Worm (Caenorhabditis elegans) whole organism, L4 larva: ENCODE results near the gene F13B6.2.
A peak's percentile ranks its signal among the peaks of the same experiment; 100 is the strongest.

ENCODE experiments used
- D1046.2 ChIP-seq: fragments of 200-800 bp; sonication (Bioruptor generic); IDR thresholded peaks from 2 replicates; pipeline ENCODE4 v1.3.6; 2022; ENCODE audit warnings: missing genetic modification characterization, missing compliant biosample characterization
- F10B5.3 ChIP-seq: sonication (generic microtip); optimal IDR thresholded peaks from 2 replicates; lab custom pipeline; 2016; ENCODE audit warnings: mild to moderate bottlenecking, missing genetic modification characterization, missing compliant biosample characterization
- F26F4.8 ChIP-seq: fragments of 200-800 bp; sonication (Bioruptor generic); conservative IDR thresholded peaks from 2 replicates; pipeline ENCODE4 v1.3.6; 2022; ENCODE audit warnings: missing genetic modification characterization, missing compliant biosample characterization
- F49E8.2 ChIP-seq: sonication (generic microtip); optimal IDR thresholded peaks from 2 replicates; lab custom pipeline; 2016; ENCODE audit warnings: missing compliant biosample characterization, mild to moderate bottlenecking, missing genetic modification characterization, borderline replicate concordance
- R02D3.7 ChIP-seq: fragments of 150-350 bp; sonication (generic microtip); optimal IDR thresholded peaks from 3 replicates; lab custom pipeline; 2014; ENCODE audit warnings: missing biosample characterization, missing genetic modification characterization
- T20F7.1 ChIP-seq: fragments of 200-800 bp; sonication (Bioruptor generic); optimal IDR thresholded peaks from 2 replicates; lab custom pipeline; 2018; ENCODE audit warnings: mild to moderate bottlenecking, missing genetic modification characterization, missing compliant biosample characterization
- T26A8.4 ChIP-seq: fragments of 200-800 bp; sonication (Bioruptor generic); IDR thresholded peaks from 2 replicates; pipeline ENCODE4 v1.3.6; 2022; ENCODE audit warnings: missing genetic modification characterization, missing compliant biosample characterization
- Y5F2A.4 ChIP-seq: fragments of 200-800 bp; sonication (Bioruptor generic); optimal IDR thresholded peaks from 2 replicates; lab custom pipeline; 2018; ENCODE audit warnings: mild to moderate bottlenecking, missing genetic modification characterization, missing compliant biosample characterization
- ZK337.2 ChIP-seq: fragments of 200-800 bp; sonication (Bioruptor generic); IDR thresholded peaks from 2 replicates; pipeline ENCODE4 v1.3.6; 2022; ENCODE audit warnings: missing genetic modification reagents, missing genetic modification characterization, missing compliant biosample characterization
- aha-1 ChIP-seq: fragments of 150-350 bp; peaks from one replicate; lab custom pipeline; 2014; ENCODE audit warnings: missing biosample characterization, missing genetic modification characterization
- arid-1 ChIP-seq: fragments of 200-800 bp; sonication (Bioruptor generic); conservative IDR thresholded peaks from 2 replicates; pipeline ENCODE4 v1.3.6; 2022; ENCODE audit warnings: missing genetic modification reagents, missing genetic modification characterization, missing compliant biosample characterization
- ceh-82 ChIP-seq: sonication (generic microtip); optimal IDR thresholded peaks from 2 replicates; lab custom pipeline; 2017; ENCODE audit warnings: missing biosample characterization, missing genetic modification characterization
- daf-16 ChIP-seq, 3 experiments: sonication (generic microtip); optimal IDR thresholded peaks; 2 replicates each; lab custom pipeline; 2016 to 2017; ENCODE audit warnings: missing genetic modification characterization in 3 of 3, missing genetic modification reagents in 3 of 3, mild to moderate bottlenecking in 2 of 3, missing compliant biosample characterization in 2 of 3, missing biosample characterization in 1 of 3, moderate library complexity in 1 of 3
- dpl-1 ChIP-seq: fragments of 150-350 bp; optimal IDR thresholded peaks from 2 replicates; lab custom pipeline; 2014; ENCODE audit warnings: missing biosample characterization, missing genetic modification reagents, missing genetic modification characterization
- duxl-1 ChIP-seq: sonication (generic microtip); optimal IDR thresholded peaks from 2 replicates; lab custom pipeline; 2016; ENCODE audit warnings: mild to moderate bottlenecking, missing genetic modification characterization, moderate library complexity, missing compliant biosample characterization; ENCODE audit not compliant: poor library complexity
- dve-1 ChIP-seq: sonication (generic microtip); optimal IDR thresholded peaks from 2 replicates; lab custom pipeline; 2017; ENCODE audit warnings: antibody characterized with exemption, mild to moderate bottlenecking, missing genetic modification characterization, missing compliant biosample characterization; ENCODE audit not compliant: insufficient read depth
- fos-1 ChIP-seq: fragments of 150-350 bp; optimal IDR thresholded peaks from 2 replicates; lab custom pipeline; 2014; ENCODE audit warnings: missing biosample characterization, missing genetic modification characterization
- hif-1 ChIP-seq, 2 experiments: sonication (generic microtip); optimal IDR thresholded peaks; 2 replicates each; lab custom pipeline; 2016 to 2017; ENCODE audit warnings: missing compliant biosample characterization in 2 of 2, missing genetic modification characterization in 2 of 2, missing genetic modification reagents in 2 of 2, missing genotype in 2 of 2, mild to moderate bottlenecking in 1 of 2
- hlh-30 ChIP-seq: sonication (generic microtip); optimal IDR thresholded peaks from 2 replicates; lab custom pipeline; 2017; ENCODE audit warnings: antibody characterized with exemption, mild to moderate bottlenecking, missing genetic modification characterization, missing compliant biosample characterization; ENCODE audit not compliant: insufficient read depth
- hmg-1.1 ChIP-seq: fragments of 200-800 bp; sonication (Bioruptor generic); IDR thresholded peaks from 2 replicates; pipeline ENCODE4 v1.3.6; 2022; ENCODE audit warnings: missing genetic modification reagents, missing genetic modification characterization, missing compliant biosample characterization
- lim-7 ChIP-seq: fragments of 200-800 bp; sonication (Bioruptor generic); IDR thresholded peaks from 2 replicates; pipeline ENCODE4 v1.3.6; 2022; ENCODE audit warnings: missing genetic modification characterization, missing compliant biosample characterization
- lin-1 ChIP-seq: fragments of 200-800 bp; sonication (Bioruptor generic); IDR thresholded peaks from 2 replicates; pipeline ENCODE4 v1.3.6; 2022; ENCODE audit warnings: missing genetic modification reagents, missing genetic modification characterization, missing compliant biosample characterization
- lin-38 ChIP-seq: fragments of 200-800 bp; sonication (Bioruptor generic); IDR thresholded peaks from 2 replicates; pipeline ENCODE4 v1.3.6; 2022; ENCODE audit warnings: missing genetic modification reagents, missing genetic modification characterization, missing compliant biosample characterization
- lin-39 ChIP-seq: fragments of 150-350 bp; optimal IDR thresholded peaks from 2 replicates; lab custom pipeline; 2014; ENCODE audit warnings: missing biosample characterization, missing genetic modification reagents, missing genetic modification characterization
- lsy-2 ChIP-seq, 2 experiments: fragments of 150-350 bp in 1 of 2; sonication (generic microtip) in 1 of 2; optimal IDR thresholded peaks; 2 replicates each; lab custom pipeline; 2014 to 2017; ENCODE audit warnings: missing biosample characterization in 2 of 2, missing genetic modification characterization in 2 of 2
- mep-1 ChIP-seq: fragments of 150-350 bp; sonication (generic microtip); optimal IDR thresholded peaks from 3 replicates; lab custom pipeline; 2014; ENCODE audit warnings: missing biosample characterization, missing genetic modification characterization
- mes-2 ChIP-seq: sonication (generic microtip); optimal IDR thresholded peaks from 2 replicates; lab custom pipeline; 2016; ENCODE audit warnings: missing genotype, mild to moderate bottlenecking, missing genetic modification characterization, missing compliant biosample characterization; ENCODE audit not compliant: poor library complexity, severe bottlenecking
- mxl-3 ChIP-seq: fragments of 200-800 bp; sonication (Bioruptor generic); optimal IDR thresholded peaks from 2 replicates; lab custom pipeline; 2018; ENCODE audit warnings: mild to moderate bottlenecking, missing genetic modification characterization, missing compliant biosample characterization
- nhr-11 ChIP-seq: fragments of 150-350 bp; optimal IDR thresholded peaks from 2 replicates; lab custom pipeline; 2014; ENCODE audit warnings: missing biosample characterization, missing genetic modification characterization
- nhr-41 ChIP-seq: fragments of 200-800 bp; sonication (Bioruptor generic); IDR thresholded peaks from 2 replicates; pipeline ENCODE4 v1.3.6; 2022; ENCODE audit warnings: missing genetic modification reagents, missing genetic modification characterization, missing compliant biosample characterization
- nhr-42 ChIP-seq: fragments of 200-800 bp; sonication (Bioruptor generic); IDR thresholded peaks from 2 replicates; pipeline ENCODE4 v1.3.6; 2022; ENCODE audit warnings: missing genetic modification characterization, missing compliant biosample characterization
- nhr-6 ChIP-seq: fragments of 150-350 bp; optimal IDR thresholded peaks from 2 replicates; lab custom pipeline; 2014; ENCODE audit warnings: missing biosample characterization, missing genetic modification characterization
- nhr-77 ChIP-seq: fragments of 150-350 bp; optimal IDR thresholded peaks from 2 replicates; lab custom pipeline; 2014; ENCODE audit warnings: missing biosample characterization, missing genetic modification characterization
- pqm-1 ChIP-seq: sonication (generic microtip); optimal IDR thresholded peaks from 2 replicates; lab custom pipeline; 2017; ENCODE audit warnings: missing biosample characterization, missing genetic modification characterization
- rbr-2 ChIP-seq: sonication (generic microtip); optimal IDR thresholded peaks from 2 replicates; lab custom pipeline; 2016; ENCODE audit warnings: missing genotype, missing genetic modification characterization, missing compliant biosample characterization
- snpc-1.2 ChIP-seq: fragments of 200-800 bp; sonication (Bioruptor generic); IDR thresholded peaks from 2 replicates; pipeline ENCODE4 v1.3.6; 2022; ENCODE audit warnings: missing genetic modification reagents, missing genetic modification characterization, missing compliant biosample characterization
- spr-1 ChIP-seq: sonication (generic microtip); optimal IDR thresholded peaks from 2 replicates; lab custom pipeline; 2016; ENCODE audit warnings: mild to moderate bottlenecking, missing genetic modification characterization, missing compliant biosample characterization
- tra-1 ChIP-seq: fragments of 200-800 bp; sonication (Bioruptor generic); IDR thresholded peaks from 2 replicates; pipeline ENCODE4 v1.3.6; 2022; ENCODE audit warnings: missing genetic modification reagents, missing genetic modification characterization, missing compliant biosample characterization
- unc-62 ChIP-seq, 3 experiments: fragments of 150-350 bp in 1 of 3; sonication (generic microtip); optimal IDR thresholded peaks in 2 of 3; peaks in 1 of 3; 1 replicate in 1 of 3; 2 replicates in 2 of 3; lab custom pipeline; 2014 to 2017; ENCODE audit warnings: missing biosample characterization in 3 of 3, missing genetic modification characterization in 3 of 3, missing genetic modification reagents in 3 of 3, missing genotype in 1 of 3
- vab-7 ChIP-seq: fragments of 200-800 bp; sonication (Bioruptor generic); IDR thresholded peaks from 2 replicates; pipeline ENCODE4 v1.3.6; 2022; ENCODE audit warnings: missing genetic modification reagents, missing genetic modification characterization, missing compliant biosample characterization
- zag-1 ChIP-seq: fragments of 150-350 bp; optimal IDR thresholded peaks from 2 replicates; lab custom pipeline; 2014; ENCODE audit warnings: missing biosample characterization, missing genetic modification characterization
- zfp-2 ChIP-seq: sonication (generic microtip); optimal IDR thresholded peaks from 2 replicates; lab custom pipeline; 2016; ENCODE audit warnings: mild to moderate bottlenecking, missing genetic modification characterization, missing compliant biosample characterization
- ztf-7 ChIP-seq: fragments of 150-350 bp; optimal IDR thresholded peaks from 2 replicates; lab custom pipeline; 2014; ENCODE audit warnings: missing biosample characterization, missing genetic modification characterization

Gene F13B6.2

ce11 chrIV:7487554-7488456 lies 27.7 kb upstream of the F13B6.2 start, which contains the start of the genes his-60 and his-59 (continued):
- TF ChIP-seq dve-1 (peak; percentile 98), zag-1 (no peak), Y5F2A.4 (GFP tag; lab: Kevin White, UChicago) (no peak), T26A8.4 (GFP tag; lab: Robert Waterston, UW) (no peak), lin-1 (GFP tag; lab: Robert Waterston, UW) (peak; percentile 37; the same call in 1 of the 2 replicates), vab-7 (GFP tag; lab: Robert Waterston, UW) (peak; percentile 64)

DNA sequence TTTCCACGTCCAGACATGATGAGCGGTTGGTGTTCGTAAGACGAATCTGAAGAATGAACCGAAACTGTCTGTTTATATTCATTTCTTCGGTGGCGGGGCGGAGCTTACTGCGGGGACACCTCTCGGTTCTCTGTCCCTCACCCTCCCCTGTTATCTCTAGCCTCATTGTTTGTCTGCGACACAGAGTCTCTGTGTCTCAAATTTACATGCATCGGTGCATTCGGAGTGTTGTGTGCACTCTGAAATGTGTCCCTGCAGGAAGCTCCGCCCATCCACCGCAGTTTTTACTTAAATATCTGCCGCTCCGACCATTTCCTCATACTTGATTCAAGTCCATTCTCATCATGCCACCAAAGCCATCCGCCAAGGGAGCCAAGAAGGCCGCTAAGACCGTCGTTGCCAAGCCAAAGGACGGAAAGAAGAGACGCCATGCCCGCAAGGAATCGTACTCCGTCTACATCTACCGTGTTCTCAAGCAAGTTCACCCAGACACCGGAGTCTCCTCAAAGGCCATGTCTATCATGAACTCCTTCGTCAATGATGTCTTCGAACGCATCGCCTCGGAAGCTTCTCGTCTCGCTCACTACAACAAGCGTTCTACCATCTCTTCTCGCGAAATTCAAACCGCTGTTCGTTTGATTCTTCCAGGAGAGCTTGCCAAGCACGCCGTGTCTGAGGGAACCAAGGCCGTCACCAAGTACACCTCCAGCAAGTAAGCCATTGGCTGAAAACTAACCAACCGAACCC lies 26.2 kb upstream of the F13B6.2 start, which contains the start of the genes his-61 and his-62:
Gene his-61, minus strand, starts transcription at position 17 of the 747 bp plus-strand sequence.
Gene his-62, plus strand, starts transcription at position 345 of the 747 bp plus-strand sequence.
- TF ChIP-seq mxl-3: no peak
- peak; percentile 79; the same call in 1 of the 2 replicates for TF ChIP-seq nhr-42 (GFP tag; lab: Robert Waterston, UW)
- TF ChIP-seq ceh-82: no peak
- peak; percentile 48; the same call in 1 of the 2 replicates for TF ChIP-seq hmg-1.1 (GFP tag; lab: Robert Waterston, UW)
- no peak for TF ChIP-seq zfp-2
- peak; percentile 72 for TF ChIP-seq F10B5.3 (tag; lab: Kevin White, UChicago)
- peak; percentile 68 for TF ChIP-seq snpc-1.2
- TF ChIP-seq hlh-30 (tag; lab: Kevin White, UChicago): peak; percentile 11
- TF ChIP-seq nhr-77 (tag; lab: Kevin White, UChicago): peak; percentile 20
- TF ChIP-seq lin-39 (tag; lab: Kevin White, UChicago): no peak
- no peak for TF ChIP-seq spr-1 (tag; lab: Kevin White, UChicago)
- peak in 1 of 2 experiments; percentile 17 for TF ChIP-seq daf-16 (GFP tag; optimal IDR thresholded peaks at IDR 0.05; lab: Kevin White, UChicago)
- TF ChIP-seq daf-16 (tag; optimal IDR thresholded peaks at IDR 0.05; lab: Kevin White, UChicago): peak; percentile 87
- no peak; the same call in 1 of the 2 replicates for TF ChIP-seq F26F4.8 (GFP tag; lab: Robert Waterston, UW)
- TF ChIP-seq ZK337.2: no peak
- no peak for TF ChIP-seq fos-1 (tag; lab: Kevin White, UChicago)
- TF ChIP-seq aha-1 (tag; lab: Kevin White, UChicago): peak; percentile 82
- peak; percentile 42 for TF ChIP-seq dpl-1 (GFP tag; lab: Kevin White, UChicago)
- no peak for TF ChIP-seq R02D3.7
- peak in 1 of 2 experiments; percentile 87 for TF ChIP-seq unc-62 (GFP tag; optimal IDR thresholded peaks at IDR 0.05 in 1 of 2; lab: Kevin White, UChicago)
- TF ChIP-seq unc-62 (tag; optimal IDR thresholded peaks at IDR 0.05; lab: Kevin White, UChicago): no peak
- peak; percentile 67 for TF ChIP-seq T20F7.1 (GFP tag; lab: Kevin White, UChicago)
- peak; percentile 10 for TF ChIP-seq F49E8.2 (tag; lab: Kevin White, UChicago)
- peak; percentile 83 for TF ChIP-seq mes-2 (tag; lab: Kevin White, UChicago)
- TF ChIP-seq duxl-1 (tag; lab: Kevin White, UChicago): peak; percentile 52
- peak; percentile 4; the same call in 1 of the 2 replicates for TF ChIP-seq arid-1 (GFP tag; lab: Robert Waterston, UW)
- peak; percentile 90 for TF ChIP-seq mep-1 (tag; lab: Kevin White, UChicago)
- TF ChIP-seq hif-1 (tag; optimal IDR thresholded peaks at IDR 0.05; lab: Kevin White, UChicago): peak in 1 of 2 experiments; percentile 22
- TF ChIP-seq pqm-1 (tag; lab: Kevin White, UChicago): peak; percentile 30
- TF ChIP-seq lsy-2 (tag; optimal IDR thresholded peaks at IDR 0.05; lab: Kevin White, UChicago): peak in 1 of 2 experiments; percentile 79
- TF ChIP-seq lin-38 (GFP tag; lab: Robert Waterston, UW): peak; percentile 76
- TF ChIP-seq lim-7 (GFP tag; lab: Robert Waterston, UW): peak; percentile 64
- 0 out of 2 replicates have a peak, but pooled peaks have one; percentile 20 for TF ChIP-seq nhr-41 (GFP tag; lab: Robert Waterston, UW)
- peak; percentile 74 for TF ChIP-seq nhr-6
- TF ChIP-seq nhr-11 (tag; lab: Kevin White, UChicago): no peak
- TF ChIP-seq tra-1 (GFP tag; lab: Robert Waterston, UW): 0 out of 2 replicates have a peak, but pooled peaks have one; percentile 43
- peak; percentile 74 for TF ChIP-seq rbr-2 (tag; lab: Kevin White, UChicago)
- peak; percentile 40; the same call in 1 of the 2 replicates for TF ChIP-seq vab-7 (GFP tag; lab: Robert Waterston, UW)
- TF ChIP-seq ztf-7: no peak
- 0 out of 2 replicates have a peak, but pooled peaks have one; percentile 40 for TF ChIP-seq D1046.2
